In genomic region chr3R:26928424-26928823, dm6 we compare ENCODE assay signal across 1 fruit fly cellular context.
TF ChIP-seq lines count a peak whose summit lies in the region.

No protein-coding gene starts in this region.

TF ChIP-seq in whole organism, embryonic, 481 proteins besides CTCF, POLR2A, EP300 and RAD21 (continued from another document):
- TF ChIP-seq dmrt99B (tag; optimal IDR thresholded peaks at IDR 0.05; lab: Kevin White, UChicago): peak; percentile 81
- 0 out of 2 replicates have a peak, but pooled peaks have one; percentile 30 for TF ChIP-seq wor (GFP tag; IDR thresholded peaks at IDR 0.05; lab: Robert Waterston, UW)
- peak; percentile 32 for TF ChIP-seq Nf-YB (GFP tag; optimal IDR thresholded peaks at IDR 0.05; lab: Kevin White, UChicago)
- no peak for TF ChIP-seq Deaf1 (tag; optimal IDR thresholded peaks at IDR 0.05; lab: Kevin White, UChicago)
- no peak for TF ChIP-seq CG6654 (GFP tag; optimal IDR thresholded peaks at IDR 0.05; lab: Kevin White, UChicago)
- TF ChIP-seq Rx (GFP tag; IDR thresholded peaks at IDR 0.05; lab: Robert Waterston, UW): 0 out of 2 replicates have a peak, but pooled peaks have one; percentile 20
- no peak for TF ChIP-seq CG11085 (GFP tag; IDR thresholded peaks at IDR 0.05; lab: Robert Waterston, UW)
- TF ChIP-seq CG11723 (GFP tag; optimal IDR thresholded peaks at IDR 0.05; lab: Kevin White, UChicago): peak; percentile 21
- TF ChIP-seq CG13296 (GFP tag; optimal IDR thresholded peaks at IDR 0.05; lab: Kevin White, UChicago): peak; percentile 35
- no peak for TF ChIP-seq sc (optimal IDR thresholded peaks at IDR 0.05; lab: Kevin White, UChicago)
- peak; percentile 27 for TF ChIP-seq sc (GFP tag; optimal IDR thresholded peaks at IDR 0.05; lab: Kevin White, UChicago)
- no peak for TF ChIP-seq hth (optimal IDR thresholded peaks at IDR 0.05; lab: Kevin White, UChicago)
- TF ChIP-seq Atf6 (GFP tag; IDR thresholded peaks at IDR 0.05; lab: Robert Waterston, UW): peak; percentile 43; the same call in 1 of the 2 replicates
- peak; percentile 60 for TF ChIP-seq Xbp1 (GFP tag; optimal IDR thresholded peaks at IDR 0.05; lab: Kevin White, UChicago)
- peak; percentile 90 for TF ChIP-seq ci (GFP tag; IDR thresholded peaks at IDR 0.05; lab: Robert Waterston, UW)
- peak; percentile 84 for TF ChIP-seq CG2678 (tag; optimal IDR thresholded peaks at IDR 0.05; lab: Kevin White, UChicago)
- TF ChIP-seq CG4707 (GFP tag; optimal IDR thresholded peaks at IDR 0.05; lab: Kevin White, UChicago): peak; percentile 57
- TF ChIP-seq zf30C (GFP tag; optimal IDR thresholded peaks at IDR 0.05; lab: Kevin White, UChicago): no peak
- no peak for TF ChIP-seq CG2889 (GFP tag; IDR thresholded peaks at IDR 0.05; lab: Robert Waterston, UW)
- no peak for TF ChIP-seq pfk (GFP tag; optimal IDR thresholded peaks at IDR 0.05; lab: Kevin White, UChicago)
- TF ChIP-seq Drgx (GFP tag; IDR thresholded peaks at IDR 0.05; lab: Robert Waterston, UW): peak; percentile 94
- TF ChIP-seq dmrt11E (tag; optimal IDR thresholded peaks at IDR 0.05; lab: Kevin White, UChicago): peak; percentile 16
- no peak for TF ChIP-seq cato (GFP tag; optimal IDR thresholded peaks at IDR 0.05; lab: Kevin White, UChicago; ENCODE audit: borderline replicate concordance)
- TF ChIP-seq CG18262 (tag; optimal IDR thresholded peaks at IDR 0.05; lab: Kevin White, UChicago): peak; percentile 41
- TF ChIP-seq Camta (GFP tag; optimal IDR thresholded peaks at IDR 0.05; lab: Kevin White, UChicago): no peak
- TF ChIP-seq Nf-YC (tag; optimal IDR thresholded peaks at IDR 0.05; lab: Kevin White, UChicago): no peak
- peak; percentile 48; the same call in 1 of the 2 replicates for TF ChIP-seq E2f1 (GFP tag; IDR thresholded peaks at IDR 0.05; lab: Robert Waterston, UW)
- TF ChIP-seq ara (GFP tag; IDR thresholded peaks at IDR 0.05; lab: Robert Waterston, UW): peak; percentile 49; the same call in 1 of the 2 replicates
- TF ChIP-seq zfh1 (GFP tag; IDR thresholded peaks at IDR 0.05; lab: Robert Waterston, UW): 0 out of 3 replicates have a peak, but pooled peaks have one; percentile 29
- peak; percentile 54 for TF ChIP-seq gcm (GFP tag; optimal IDR thresholded peaks at IDR 0.05; lab: Kevin White, UChicago)
- peak; percentile 32 for TF ChIP-seq CG8281 (tag; optimal IDR thresholded peaks at IDR 0.05; lab: Kevin White, UChicago)
- peak; percentile 49 for TF ChIP-seq CG10147 (GFP tag; optimal IDR thresholded peaks at IDR 0.05; lab: Kevin White, UChicago)
- TF ChIP-seq CG4282 (GFP tag; optimal IDR thresholded peaks at IDR 0.05; lab: Kevin White, UChicago): no peak
- TF ChIP-seq sqz (GFP tag; optimal IDR thresholded peaks at IDR 0.05; lab: Kevin White, UChicago): peak; percentile 20
- peak; percentile 47 for TF ChIP-seq CG10209 (GFP tag; optimal IDR thresholded peaks at IDR 0.05; lab: Kevin White, UChicago)
- TF ChIP-seq CG12391 (tag; optimal IDR thresholded peaks at IDR 0.05; lab: Kevin White, UChicago): peak; percentile 78
- no peak for TF ChIP-seq pan (optimal IDR thresholded peaks at IDR 0.05; lab: Kevin White, UChicago)
- peak in 1 of 2 experiments; percentile 63 for TF ChIP-seq pan (GFP tag; optimal IDR thresholded peaks at IDR 0.05 in 1 of 2, IDR thresholded peaks at IDR 0.05 in 1 of 2)
- TF ChIP-seq CG12219 (GFP tag; optimal IDR thresholded peaks at IDR 0.05; lab: Kevin White, UChicago): peak; percentile 64
- peak; percentile 45 for TF ChIP-seq ewg (GFP tag; optimal IDR thresholded peaks at IDR 0.05; lab: Kevin White, UChicago)
- peak; percentile 34; the same call in 1 of the 3 replicates for TF ChIP-seq CG11695 (GFP tag; IDR thresholded peaks at IDR 0.05; lab: Robert Waterston, UW)
- peak; percentile 47 for TF ChIP-seq NfI (GFP tag; optimal IDR thresholded peaks at IDR 0.05; lab: Kevin White, UChicago)
- TF ChIP-seq stc (GFP tag; IDR thresholded peaks at IDR 0.05; lab: Robert Waterston, UW): 0 out of 2 replicates have a peak, but pooled peaks have one; percentile 45
- TF ChIP-seq CG1024 (GFP tag; IDR thresholded peaks at IDR 0.05; lab: Robert Waterston, UW): 0 out of 2 replicates have a peak, but pooled peaks have one; percentile 26
- no peak for TF ChIP-seq CG7271 (tag; optimal IDR thresholded peaks at IDR 0.05; lab: Kevin White, UChicago)
- TF ChIP-seq E2f2 (GFP tag; IDR thresholded peaks at IDR 0.05; lab: Robert Waterston, UW): peak; percentile 50; the same call in 1 of the 2 replicates
- TF ChIP-seq kah (GFP tag; optimal IDR thresholded peaks at IDR 0.05; lab: Kevin White, UChicago): peak; percentile 34
- TF ChIP-seq CG12769 (tag; optimal IDR thresholded peaks at IDR 0.05; lab: Kevin White, UChicago): peak; percentile 74
- TF ChIP-seq CG6683 (GFP tag; optimal IDR thresholded peaks at IDR 0.05; lab: Kevin White, UChicago): peak; percentile 34
- TF ChIP-seq CG4404 (GFP tag; IDR thresholded peaks at IDR 0.05; lab: Robert Waterston, UW): no peak
- no peak for TF ChIP-seq Elba2 (GFP tag; optimal IDR thresholded peaks at IDR 0.05; lab: Kevin White, UChicago)
- TF ChIP-seq Dek (tag; optimal IDR thresholded peaks at IDR 0.05; lab: Kevin White, UChicago): peak; percentile 28
